Worm (Caenorhabditis elegans): ENCODE data around the gene dcap-1.

DNA sequence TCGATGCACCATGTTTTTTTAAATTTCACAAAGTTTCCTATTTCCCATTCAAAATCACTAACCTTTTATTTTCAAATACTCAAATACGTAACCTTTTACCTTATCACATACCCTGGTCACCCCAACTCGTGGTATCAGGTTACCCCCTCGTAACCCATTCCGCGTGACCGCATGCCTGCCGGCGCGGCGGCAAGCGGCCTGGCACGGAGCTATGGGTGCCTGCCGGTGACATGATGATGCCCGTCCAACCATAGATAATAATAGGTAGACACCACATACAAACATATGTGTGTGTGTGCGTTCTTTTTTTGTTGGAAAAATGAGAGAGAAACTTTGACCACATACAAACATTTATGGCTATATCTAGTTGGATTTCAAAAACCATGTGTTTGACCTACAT lies 11.0 kb upstream of the dcap-1 start:
- TF ChIP-seq nhr-12 (tag; optimal IDR thresholded peaks at IDR 0.05): no peak
- no peak for TF ChIP-seq unc-62 (GFP tag; optimal IDR thresholded peaks at IDR 0.05)
- TF ChIP-seq nhr-76 (tag; optimal IDR thresholded peaks at IDR 0.05): no peak
- no peak for TF ChIP-seq fos-1 (tag; optimal IDR thresholded peaks at IDR 0.05)
- no peak for TF ChIP-seq skn-1 (tag; optimal IDR thresholded peaks at IDR 0.05)
- TF ChIP-seq unc-86 (tag; optimal IDR thresholded peaks at IDR 0.05): no peak
- TF ChIP-seq elt-3 (tag; optimal IDR thresholded peaks at IDR 0.05): no peak
- TF ChIP-seq snpc-4 (tag; optimal IDR thresholded peaks at IDR 0.05): no peak
- no peak for TF ChIP-seq elt-2 (tag; optimal IDR thresholded peaks at IDR 0.05)
- no peak for TF ChIP-seq fkh-8 (tag; optimal IDR thresholded peaks at IDR 0.05)
- no peak for TF ChIP-seq mdl-1 (tag; optimal IDR thresholded peaks at IDR 0.05)
- TF ChIP-seq nhr-237 (tag; optimal IDR thresholded peaks at IDR 0.05): no peak
- no peak for TF ChIP-seq lin-14 (GFP tag; optimal IDR thresholded peaks at IDR 0.05)

Data from whole organism, L1 larva.